Worm (Caenorhabditis elegans): ENCODE data around the gene cdh-9.

cdh-9 gene

DNA sequence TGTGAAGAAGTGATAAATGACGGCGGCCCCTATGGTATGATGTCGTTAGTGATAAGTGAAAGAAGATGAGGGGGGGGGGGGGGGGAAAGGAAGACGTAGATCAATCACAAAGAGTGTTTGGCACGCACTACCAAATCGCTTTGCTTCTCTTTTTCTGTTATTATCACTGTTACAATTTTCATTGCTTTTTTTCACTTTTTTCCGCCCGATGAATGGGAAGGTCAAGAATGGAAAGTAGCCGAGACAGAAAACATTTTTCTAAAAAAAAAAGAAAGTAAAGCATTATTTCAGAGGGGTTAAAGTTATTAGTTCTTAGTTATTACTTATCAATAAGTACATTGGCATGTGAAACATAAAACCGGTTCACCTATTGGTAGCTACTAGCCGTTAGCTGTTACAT is 52.2 kb downstream of the cdh-9 start:
- no peak for TF ChIP-seq nhr-84 (tag; optimal IDR thresholded peaks at IDR 0.05)
- no peak for TF ChIP-seq tbx-2 (tag; optimal IDR thresholded peaks at IDR 0.05)
- peak; percentile 20 for TF ChIP-seq lin-14 (GFP tag; optimal IDR thresholded peaks at IDR 0.05)
- no peak for TF ChIP-seq fkh-8 (tag; optimal IDR thresholded peaks at IDR 0.05)
- no peak for TF ChIP-seq tlp-1 (tag; optimal IDR thresholded peaks at IDR 0.05)
- no peak for TF ChIP-seq mab-9 (GFP tag; IDR thresholded peaks at IDR 0.05)
- peak; percentile 95 for TF ChIP-seq blmp-1 (tag; optimal IDR thresholded peaks at IDR 0.05)
- TF ChIP-seq elt-3 (tag; optimal IDR thresholded peaks at IDR 0.05): peak in 1 of 6 experiments; percentile 19
- TF ChIP-seq efl-3 (GFP tag; optimal IDR thresholded peaks at IDR 0.05): no peak
- no peak for TF ChIP-seq nhr-12 (tag; optimal IDR thresholded peaks at IDR 0.05)
- no peak for TF ChIP-seq sox-4 (tag; optimal IDR thresholded peaks at IDR 0.05)
- peak; percentile 53 for TF ChIP-seq nhr-85 (tag)
- no peak for TF ChIP-seq ceh-90 (tag; optimal IDR thresholded peaks at IDR 0.05)
- TF ChIP-seq ztf-11 (tag; optimal IDR thresholded peaks at IDR 0.05): no peak

DNA sequence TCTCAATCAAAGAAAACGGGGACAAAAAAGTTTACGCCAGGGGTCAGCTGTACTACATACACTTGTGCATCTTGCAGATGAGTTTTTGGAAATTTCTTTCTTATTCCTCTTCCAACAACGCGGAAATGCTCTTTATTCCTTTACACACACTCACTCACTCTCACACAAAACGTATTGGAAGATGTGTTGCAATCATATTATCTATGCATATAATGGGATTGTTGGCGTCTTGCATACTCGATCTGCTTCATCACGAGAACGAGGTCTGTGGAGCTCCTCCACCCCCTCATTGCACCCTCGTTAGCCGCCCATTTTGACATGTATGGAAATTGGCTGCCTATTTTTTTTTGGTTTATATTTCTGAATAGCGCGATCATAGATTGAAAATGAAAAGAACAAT is 53.7 kb downstream of the cdh-9 start:
- TF ChIP-seq sox-4 (tag; optimal IDR thresholded peaks at IDR 0.05) (no peak), lin-14 (GFP tag; optimal IDR thresholded peaks at IDR 0.05) (peak; percentile 64), dsc-1 (tag; optimal IDR thresholded peaks at IDR 0.05) (peak; percentile 49)

DNA sequence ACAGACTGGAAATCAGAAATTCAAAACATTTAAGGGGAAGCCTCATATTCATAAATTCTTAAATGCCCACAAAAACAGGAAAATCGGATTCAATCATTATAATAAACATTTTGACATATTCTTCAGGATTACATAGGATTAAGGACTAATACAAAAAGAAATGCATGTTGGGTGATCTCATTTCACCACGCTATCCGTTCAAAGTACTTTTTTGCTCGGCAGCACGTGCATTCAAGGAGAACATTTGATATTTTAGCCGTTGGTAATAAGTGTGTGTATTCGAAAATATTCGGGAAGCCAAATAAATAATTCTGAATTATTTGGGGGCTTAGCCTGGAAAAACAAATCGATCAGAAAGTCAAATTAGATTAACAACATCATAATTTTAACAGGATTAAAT is 55.6 kb downstream of the cdh-9 start:
- TF ChIP-seq ces-1 (GFP tag; optimal IDR thresholded peaks at IDR 0.05): no peak
- TF ChIP-seq nhr-90 (tag; optimal IDR thresholded peaks at IDR 0.05; ENCODE audit: poor library complexity): no peak
- peak; percentile 57 for TF ChIP-seq pax-3 (tag; optimal IDR thresholded peaks at IDR 0.05)
- peak; percentile 31 for TF ChIP-seq fkh-8 (tag; optimal IDR thresholded peaks at IDR 0.05)
- TF ChIP-seq dsc-1 (tag; optimal IDR thresholded peaks at IDR 0.05): peak; percentile 89

Data from whole organism, L1 larva.